Worm (Caenorhabditis elegans) whole organism, midembryonic: ENCODE measurements around the gene igeg-1.

Experiments
- med-1 ChIP-seq: sonication (generic microtip); optimal IDR thresholded peaks from 2 replicates; lab custom pipeline; 2017; ENCODE audit warnings: missing genetic modification characterization, mild to moderate bottlenecking, missing compliant biosample characterization, antibody characterized with exemption, missing genetic modification reagents; ENCODE audit not compliant: insufficient read depth
- tab-1 ChIP-seq: fragments of 200-800 bp; sonication (Bioruptor generic); IDR thresholded peaks from 2 replicates; pipeline ENCODE4 v1.3.6; 2022; ENCODE audit warnings: missing genetic modification characterization, missing compliant biosample characterization

DNA sequence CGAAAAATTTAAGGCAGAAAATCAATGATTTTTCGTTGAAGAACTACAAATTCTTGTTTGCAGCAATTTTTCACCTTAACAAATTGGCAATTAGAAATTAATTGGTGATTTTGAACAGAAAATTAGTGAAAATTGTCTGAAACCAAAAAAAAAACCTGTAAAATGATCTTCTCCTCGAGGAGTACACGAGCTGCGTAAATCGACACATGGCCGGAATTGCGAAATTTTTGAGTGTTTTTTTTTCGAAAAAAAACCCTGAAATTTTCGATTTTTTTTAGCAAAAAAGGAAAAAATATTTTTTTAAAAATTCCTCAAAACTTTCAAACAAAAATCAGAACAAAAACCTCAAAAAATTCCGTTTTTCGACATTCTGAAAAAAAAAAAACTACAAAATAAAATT lies 10.9 kb upstream of the igeg-1 start:
- no peak for TF ChIP-seq med-1 (GFP tag; lab: Kevin White, UChicago)
- TF ChIP-seq tab-1 (GFP tag; lab: Robert Waterston, UW) = no peak
